Worm (Caenorhabditis elegans) whole organism, late embryonic: Measurements from ENCODE around the gene srlf-17.

Experiments
- Y22D7AL.16 ChIP-seq: sonication (generic microtip); optimal IDR thresholded peaks from 2 replicates; lab custom pipeline; 2016; ENCODE audit warnings: missing genetic modification characterization, missing compliant biosample characterization
- ama-1 ChIP-seq: fragments of 150-350 bp; optimal IDR thresholded peaks from 2 replicates; lab custom pipeline; 2014
- ceh-48 ChIP-seq: sonication (generic microtip); optimal IDR thresholded peaks from 2 replicates; lab custom pipeline; 2016; ENCODE audit warnings: missing genetic modification characterization, inconsistent platforms, missing compliant biosample characterization
- elt-2 ChIP-seq: sonication (generic microtip); optimal IDR thresholded peaks from 2 replicates; lab custom pipeline; 2016; ENCODE audit warnings: missing genetic modification reagents, missing genetic modification characterization, missing compliant biosample characterization
- fkh-10 ChIP-seq: fragments of 150-350 bp; optimal IDR thresholded peaks from 2 replicates; lab custom pipeline; 2014; ENCODE audit warnings: missing biosample characterization, missing genetic modification reagents, missing genetic modification characterization
- madf-2 ChIP-seq: sonication (generic microtip); optimal IDR thresholded peaks from 2 replicates; lab custom pipeline; 2017; ENCODE audit warnings: missing genetic modification characterization, missing compliant biosample characterization
- nhr-11 ChIP-seq: fragments of 150-350 bp; optimal IDR thresholded peaks from 2 replicates; lab custom pipeline; 2014; ENCODE audit warnings: missing biosample characterization, missing genetic modification characterization
- pag-3 ChIP-seq: sonication (generic microtip); optimal IDR thresholded peaks from 2 replicates; lab custom pipeline; 2016; ENCODE audit warnings: missing compliant biosample characterization, missing genetic modification characterization, borderline replicate concordance
- pqm-1 ChIP-seq: sonication (generic microtip); optimal IDR thresholded peaks from 2 replicates; lab custom pipeline; 2016; ENCODE audit warnings: missing genetic modification characterization, missing compliant biosample characterization
- rnt-1 ChIP-seq: sonication (generic microtip); optimal IDR thresholded peaks from 2 replicates; lab custom pipeline; 2016; ENCODE audit warnings: missing genetic modification characterization, missing compliant biosample characterization
- sdc-2 ChIP-seq: sonication (generic microtip); optimal IDR thresholded peaks from 2 replicates; lab custom pipeline; 2016; ENCODE audit warnings: missing genotype, missing genetic modification characterization, missing compliant biosample characterization

DNA sequence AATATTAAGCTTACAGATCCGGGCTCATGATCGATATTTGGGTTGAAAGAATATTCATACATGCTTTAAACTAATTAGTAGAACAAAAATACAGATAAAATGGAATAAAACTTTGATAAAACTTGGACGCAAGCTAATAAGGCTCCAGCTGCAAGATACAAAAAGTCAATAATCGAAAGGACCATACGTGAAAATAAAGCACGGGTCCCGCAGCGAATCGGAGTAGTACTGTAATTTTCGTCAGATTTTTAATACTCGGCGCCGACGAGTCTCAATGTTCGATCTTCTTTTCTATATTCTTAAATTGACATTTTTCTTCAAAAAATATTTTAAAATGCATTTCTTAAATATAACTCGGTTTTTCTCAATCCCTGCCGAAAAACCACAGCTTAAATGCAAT, 22.2 kb upstream of the srlf-17 start, which contains the start of gene spo-11:
- TF ChIP-seq madf-2 (no peak), sdc-2 (tag; lab: Kevin White, UChicago) (no peak), nhr-11 (tag; lab: Kevin White, UChicago) (no peak), fkh-10 (no peak), elt-2 (tag; lab: Kevin White, UChicago) (no peak), pqm-1 (no peak), rnt-1 (tag; lab: Kevin White, UChicago) (no peak), Y22D7AL.16 (tag; lab: Kevin White, UChicago) (no peak), pag-3 (tag; lab: Kevin White, UChicago) (no peak), ceh-48 (tag; lab: Kevin White, UChicago) (no peak), ama-1 (lab: Kevin White, UChicago) (no peak)
